Fruit fly (Drosophila melanogaster): ENCODE data around the gene Pkd2.

The Pkd2 gene

dm6 chr2L:12445743-12446142 lies 47.7 kb downstream of the Pkd2 start, which contains the start of gene Oatp33Ea (continued):
- TF ChIP-seq CG6175 (GFP tag; IDR thresholded peaks at IDR 0.05) (peak; percentile 50; the same call in 1 of the 3 replicates), CG1792 (GFP tag; optimal IDR thresholded peaks at IDR 0.05) (no peak)

- no peak for TF ChIP-seq dimm (GFP tag; IDR thresholded peaks at IDR 0.05)
- TF ChIP-seq Side (GFP tag; optimal IDR thresholded peaks at IDR 0.05), result no peak
- TF ChIP-seq gcm (GFP tag; optimal IDR thresholded peaks at IDR 0.05), result no peak
- TF ChIP-seq CG8281 (tag; optimal IDR thresholded peaks at IDR 0.05), result no peak
- TF ChIP-seq Trl (optimal IDR thresholded peaks at IDR 0.05), result peak in 1 of 2 experiments; percentile 2
- no peak for TF ChIP-seq Trl (GFP tag; optimal IDR thresholded peaks at IDR 0.05)
- peak; percentile 35 for TF ChIP-seq lbe (GFP tag; optimal IDR thresholded peaks at IDR 0.05)
- no peak for TF ChIP-seq CG10462 (GFP tag; optimal IDR thresholded peaks at IDR 0.05)
- TF ChIP-seq Ets97D (GFP tag; optimal IDR thresholded peaks at IDR 0.05), result no peak
- TF ChIP-seq hb (GFP tag; IDR thresholded peaks at IDR 0.05; ENCODE audit: partially characterized antibody), result no peak
- no peak for TF ChIP-seq fd64A (GFP tag; optimal IDR thresholded peaks at IDR 0.05)
- TF ChIP-seq gfzf (GFP tag; optimal IDR thresholded peaks at IDR 0.05), result no peak
- TF ChIP-seq exex (tag; optimal IDR thresholded peaks at IDR 0.05), result peak; percentile 34
- TF ChIP-seq CG13894 (tag; optimal IDR thresholded peaks at IDR 0.05), result no peak
- TF ChIP-seq gro (GFP tag; optimal IDR thresholded peaks at IDR 0.05), result no peak
- TF ChIP-seq chif (GFP tag; optimal IDR thresholded peaks at IDR 0.05), result no peak
- TF ChIP-seq CG32767 (GFP tag; IDR thresholded peaks at IDR 0.05), result no peak
- no peak for TF ChIP-seq oc (tag; optimal IDR thresholded peaks at IDR 0.05)
- no peak for TF ChIP-seq CG7786 (GFP tag; optimal IDR thresholded peaks at IDR 0.05)
- no peak for TF ChIP-seq cg (GFP tag; optimal IDR thresholded peaks at IDR 0.05)
- TF ChIP-seq CG15514 (GFP tag; optimal IDR thresholded peaks at IDR 0.05), result peak; percentile 12
- TF ChIP-seq CG18476 (GFP tag; optimal IDR thresholded peaks at IDR 0.05), result no peak
- TF ChIP-seq CG10431 (GFP tag; optimal IDR thresholded peaks at IDR 0.05), result no peak
- TF ChIP-seq sqz (GFP tag; optimal IDR thresholded peaks at IDR 0.05), result peak; percentile 10
- no peak for TF ChIP-seq CG14667 (GFP tag; IDR thresholded peaks at IDR 0.05)
- TF ChIP-seq CG3163 (GFP tag; optimal IDR thresholded peaks at IDR 0.05), result peak; percentile 8
- TF ChIP-seq E2f2 (GFP tag; IDR thresholded peaks at IDR 0.05), result no peak
- no peak for TF ChIP-seq CG2199 (GFP tag; IDR thresholded peaks at IDR 0.05)
- peak; percentile 1 for TF ChIP-seq corto (GFP tag; optimal IDR thresholded peaks at IDR 0.05)
- TF ChIP-seq ap (GFP tag; IDR thresholded peaks at IDR 0.05), result no peak
- TF ChIP-seq bcd (GFP tag; optimal IDR thresholded peaks at IDR 0.05), result no peak
- no peak for TF ChIP-seq CG9817 (tag; optimal IDR thresholded peaks at IDR 0.05)
- TF ChIP-seq ham (GFP tag; IDR thresholded peaks at IDR 0.05), result no peak
- no peak for TF ChIP-seq Sox100B (GFP tag; optimal IDR thresholded peaks at IDR 0.05)
- TF ChIP-seq sisA (GFP tag; IDR thresholded peaks at IDR 0.05), result no peak
- TF ChIP-seq BEAF-32 (GFP tag; optimal IDR thresholded peaks at IDR 0.05), result no peak
- peak; percentile 70 for TF ChIP-seq Jarid2 (GFP tag; optimal IDR thresholded peaks at IDR 0.05)
- TF ChIP-seq Lim3 (GFP tag; IDR thresholded peaks at IDR 0.05), result no peak
- TF ChIP-seq disco-r (GFP tag; optimal IDR thresholded peaks at IDR 0.05), result no peak
- TF ChIP-seq lab (GFP tag; optimal IDR thresholded peaks at IDR 0.05), result peak; percentile 22
- peak; percentile 50 for TF ChIP-seq mirr (GFP tag; optimal IDR thresholded peaks at IDR 0.05)
- no peak for TF ChIP-seq jigr1 (GFP tag; IDR thresholded peaks at IDR 0.05)
- TF ChIP-seq ara (GFP tag; IDR thresholded peaks at IDR 0.05), result no peak
- TF ChIP-seq dmrt11E (tag; optimal IDR thresholded peaks at IDR 0.05), result no peak
- TF ChIP-seq GATAe (GFP tag; conservative IDR thresholded peaks at IDR 0.05), result peak; percentile 55; the same call in 1 of the 2 replicates
- TF ChIP-seq Deaf1 (tag; optimal IDR thresholded peaks at IDR 0.05), result peak; percentile 54
- TF ChIP-seq CG5953 (GFP tag; IDR thresholded peaks at IDR 0.05), result no peak
These were observed 50.1 kb downstream of the Pkd2 start, which contains the start of the genes CG5421 and Oatp33Eb for dm6 chr2L:12448082-12448621. Gene CG5421, minus strand, starts transcription at chr2L:12448132. Gene Oatp33Eb, plus strand, starts transcription at chr2L:12448484.

Measured in whole organism, embryonic.